Fruit fly (Drosophila melanogaster) whole organism, embryonic: Measurements from ENCODE around the gene Flad1.

ENCODE experiments used
- Antp ChIP-seq: fragments of 200-800 bp; sonication (Bioruptor generic); optimal IDR thresholded peaks from 3 replicates; lab custom pipeline; 2016; ENCODE audit warnings: missing biosample characterization, missing genetic modification characterization
- Atf6 ChIP-seq: fragments of 200-800 bp; sonication (Bioruptor generic); IDR thresholded peaks from 2 replicates; pipeline ENCODE4 v1.3.6; 2022; ENCODE audit warnings: missing biosample characterization, missing genetic modification characterization
- CG10321 ChIP-seq: fragments of 200-800 bp; sonication (Bioruptor generic); IDR thresholded peaks from 2 replicates; pipeline ENCODE4 v1.3.6; 2022; ENCODE audit warnings: missing biosample characterization, missing genetic modification characterization
- CG11398 ChIP-seq: fragments of 200-800 bp; sonication (Bioruptor generic); optimal IDR thresholded peaks from 2 replicates; lab custom pipeline; 2016; ENCODE audit warnings: missing biosample characterization, missing genetic modification characterization
- CG12155 ChIP-seq: fragments of 200-800 bp; sonication (Bioruptor generic); optimal IDR thresholded peaks from 3 replicates; lab custom pipeline; 2016; ENCODE audit warnings: missing biosample characterization, missing genetic modification characterization
- CG12391 ChIP-seq: fragments of 200-800 bp; sonication (Bioruptor generic); optimal IDR thresholded peaks from 3 replicates; lab custom pipeline; 2018; ENCODE audit warnings: missing biosample characterization, mild to moderate bottlenecking, missing genetic modification characterization, moderate library complexity
- CG13287 ChIP-seq: fragments of 200-800 bp; sonication (Bioruptor generic); IDR thresholded peaks from 2 replicates; pipeline ENCODE4 v1.3.6; 2022; ENCODE audit warnings: missing biosample characterization, missing genetic modification characterization; ENCODE audit not compliant: partially characterized antibody
- CG13424 ChIP-seq: fragments of 200-800 bp; sonication (Bioruptor generic); optimal IDR thresholded peaks from 2 replicates; lab custom pipeline; 2019; ENCODE audit warnings: missing biosample characterization, mild to moderate bottlenecking, missing genetic modification characterization, moderate library complexity
- CG15601 ChIP-seq: fragments of 200-800 bp; sonication (Bioruptor generic); optimal IDR thresholded peaks from 3 replicates; lab custom pipeline; 2019; ENCODE audit warnings: missing biosample characterization, mild to moderate bottlenecking, missing genetic modification characterization, moderate library complexity
- CG2120 ChIP-seq: fragments of 200-800 bp; sonication (Bioruptor generic); optimal IDR thresholded peaks from 3 replicates; lab custom pipeline; 2016; ENCODE audit warnings: missing biosample characterization, missing genetic modification characterization
- CG2875 ChIP-seq: fragments of 200-800 bp; sonication (Bioruptor generic); optimal IDR thresholded peaks from 2 replicates; lab custom pipeline; 2017; ENCODE audit warnings: missing biosample characterization, mild to moderate bottlenecking, missing genetic modification characterization, missing genetic modification reagents
- CG31441 ChIP-seq: fragments of 200-800 bp; sonication (Bioruptor generic); IDR thresholded peaks from 2 replicates; pipeline ENCODE4 v1.3.6; 2022; ENCODE audit warnings: missing biosample characterization, missing genetic modification characterization
- CG32532 ChIP-seq: fragments of 200-800 bp; sonication (Bioruptor generic); IDR thresholded peaks from 2 replicates; pipeline ENCODE4 v1.3.6; 2022; ENCODE audit warnings: missing biosample characterization, missing genetic modification characterization
- CG33557 ChIP-seq: fragments of 200-800 bp; sonication (Bioruptor generic); optimal IDR thresholded peaks from 2 replicates; lab custom pipeline; 2019; ENCODE audit warnings: missing biosample characterization, mild to moderate bottlenecking, missing genetic modification characterization, moderate library complexity
- CG3995 ChIP-seq: fragments of 200-800 bp; sonication (Bioruptor generic); optimal IDR thresholded peaks from 3 replicates; lab custom pipeline; 2016; ENCODE audit warnings: missing biosample characterization, missing genetic modification characterization
- CG6683 ChIP-seq: fragments of 200-800 bp; sonication (Bioruptor generic); optimal IDR thresholded peaks from 2 replicates; lab custom pipeline; 2017; ENCODE audit warnings: missing biosample characterization, mild to moderate bottlenecking, missing genetic modification characterization, missing genetic modification reagents
- CG6689 ChIP-seq: fragments of 200-800 bp; sonication (Bioruptor generic); IDR thresholded peaks from 2 replicates; pipeline ENCODE4 v1.3.6; 2022; ENCODE audit warnings: missing biosample characterization, missing genetic modification characterization
- CG6791 ChIP-seq: fragments of 200-800 bp; sonication (Bioruptor generic); IDR thresholded peaks from 3 replicates; pipeline ENCODE4 v1.3.6; 2022; ENCODE audit warnings: missing biosample characterization, missing genetic modification characterization; ENCODE audit not compliant: partially characterized antibody
- CG7786 ChIP-seq: fragments of 200-800 bp; sonication (Bioruptor generic); optimal IDR thresholded peaks from 2 replicates; lab custom pipeline; 2016; ENCODE audit warnings: missing biosample characterization, missing genetic modification characterization
- CG7839 ChIP-seq: fragments of 200-800 bp; sonication (Bioruptor generic); optimal IDR thresholded peaks from 3 replicates; lab custom pipeline; 2018; ENCODE audit warnings: missing biosample characterization, mild to moderate bottlenecking, missing genetic modification characterization, moderate library complexity
- CkIIα-i1 ChIP-seq: fragments of 200-800 bp; sonication (Bioruptor generic); IDR thresholded peaks from 2 replicates; pipeline ENCODE4 v1.3.6; 2022; ENCODE audit warnings: missing biosample characterization, missing genetic modification characterization
- Ets65A ChIP-seq: fragments of 200-800 bp; sonication (Bioruptor generic); peaks from one replicate; lab custom pipeline; 2016; ENCODE audit warnings: missing biosample characterization, missing genetic modification characterization
- HLH3B ChIP-seq: fragments of 200-800 bp; sonication (Bioruptor generic); IDR thresholded peaks from 2 replicates; pipeline ENCODE4 v1.3.6; 2022; ENCODE audit warnings: missing biosample characterization, missing genetic modification characterization
- Hmr ChIP-seq: fragments of 200-800 bp; sonication (Bioruptor generic); optimal IDR thresholded peaks from 3 replicates; lab custom pipeline; 2017; ENCODE audit warnings: mild to moderate bottlenecking, missing biosample characterization, missing genetic modification reagents, missing genetic modification characterization
- Hr3 ChIP-seq: fragments of 200-800 bp; sonication (Bioruptor generic); optimal IDR thresholded peaks from 3 replicates; lab custom pipeline; 2016; ENCODE audit warnings: missing biosample characterization, missing genetic modification characterization
- Jarid2 ChIP-seq: fragments of 200-800 bp; sonication (Bioruptor generic); optimal IDR thresholded peaks from 3 replicates; lab custom pipeline; 2017; ENCODE audit warnings: mild to moderate bottlenecking, missing biosample characterization, missing genetic modification reagents, missing genetic modification characterization
- Lpt ChIP-seq: fragments of >200 bp; optimal IDR thresholded peaks from 2 replicates; lab custom pipeline; 2018; ENCODE audit warnings: missing biosample characterization, missing genetic modification characterization
- PHDP ChIP-seq: fragments of 200-800 bp; sonication (Bioruptor generic); optimal IDR thresholded peaks from 3 replicates; lab custom pipeline; 2018; ENCODE audit warnings: missing biosample characterization, mild to moderate bottlenecking, missing genetic modification characterization, moderate library complexity
- Poxn ChIP-seq: fragments of 200-800 bp; sonication (Bioruptor generic); IDR thresholded peaks from 2 replicates; pipeline ENCODE4 v1.3.6; 2022; ENCODE audit warnings: missing biosample characterization, missing genetic modification characterization
- Sox102F ChIP-seq: fragments of 200-800 bp; sonication (Bioruptor generic); optimal IDR thresholded peaks from 2 replicates; lab custom pipeline; 2018; ENCODE audit warnings: missing biosample characterization, mild to moderate bottlenecking, missing genetic modification characterization, moderate library complexity
- Trl ChIP-seq, 3 experiments: fragments of >200 bp in 2 of 3; fragments of 200-800 bp in 1 of 3; sonication (Bioruptor generic) in 1 of 3; optimal IDR thresholded peaks; 2 replicates in 1 of 3; 3 replicates in 2 of 3; lab custom pipeline; 2016 to 2017; ENCODE audit warnings: missing biosample characterization in 1 of 3, missing genetic modification characterization in 1 of 3
- ap ChIP-seq: fragments of 200-800 bp; sonication (Bioruptor generic); IDR thresholded peaks from 2 replicates; pipeline ENCODE4 v1.3.6; 2022; ENCODE audit warnings: missing biosample characterization, missing genetic modification characterization
- bowl ChIP-seq: fragments of 200-800 bp; sonication (Bioruptor generic); IDR thresholded peaks from 2 replicates; pipeline ENCODE4 v1.3.6; 2022; ENCODE audit warnings: missing biosample characterization, missing genetic modification characterization
- cad ChIP-seq: fragments of >200 bp; optimal IDR thresholded peaks from 2 replicates; lab custom pipeline; 2017; ENCODE audit warnings: missing biosample characterization, missing genetic modification characterization
- ci ChIP-seq: fragments of 200-800 bp; sonication (Bioruptor generic); IDR thresholded peaks from 3 replicates; pipeline ENCODE4 v1.3.6; 2022; ENCODE audit warnings: missing biosample characterization, missing genetic modification characterization
- corto ChIP-seq: fragments of 200-800 bp; sonication (Bioruptor generic); optimal IDR thresholded peaks from 2 replicates; lab custom pipeline; 2016; ENCODE audit warnings: missing biosample characterization, mild to moderate bottlenecking, missing genetic modification characterization, moderate library complexity
- crc ChIP-seq: fragments of 200-800 bp; sonication (Bioruptor generic); optimal IDR thresholded peaks from 2 replicates; lab custom pipeline; 2016; ENCODE audit warnings: missing biosample characterization, missing genetic modification characterization
- dmrt99B ChIP-seq: fragments of 200-800 bp; sonication (Bioruptor generic); optimal IDR thresholded peaks from 2 replicates; lab custom pipeline; 2018; ENCODE audit warnings: missing biosample characterization, mild to moderate bottlenecking, missing genetic modification characterization, moderate library complexity
- dysf ChIP-seq: fragments of 200-800 bp; sonication (Bioruptor generic); IDR thresholded peaks from 3 replicates; pipeline ENCODE4 v1.3.6; 2022; ENCODE audit warnings: missing biosample characterization, missing genetic modification characterization
- en ChIP-seq: fragments of 200-800 bp; sonication (Bioruptor generic); optimal IDR thresholded peaks from 2 replicates; lab custom pipeline; 2016; ENCODE audit warnings: missing biosample characterization, missing genetic modification characterization
- kay ChIP-seq: fragments of 200-800 bp; sonication (Bioruptor generic); optimal IDR thresholded peaks from 2 replicates; lab custom pipeline; 2016; ENCODE audit warnings: missing biosample characterization, missing genetic modification characterization
- lilli ChIP-seq: fragments of 200-800 bp; sonication (Bioruptor generic); optimal IDR thresholded peaks from 3 replicates; lab custom pipeline; 2016; ENCODE audit warnings: missing biosample characterization, missing genetic modification characterization
- lola ChIP-seq, 3 experiments: fragments of >200 bp in 2 of 3; fragments of 200-800 bp in 1 of 3; sonication (Bioruptor generic) in 1 of 3; optimal IDR thresholded peaks; 2 replicates each; lab custom pipeline; 2017 to 2019; ENCODE audit warnings: missing biosample characterization in 3 of 3, missing genetic modification characterization in 3 of 3, mild to moderate bottlenecking in 1 of 3, moderate library complexity in 1 of 3
- prd ChIP-seq, 3 experiments: fragments of >200 bp in 2 of 3; fragments of 200-800 bp in 1 of 3; sonication (Bioruptor generic) in 1 of 3; optimal IDR thresholded peaks in 2 of 3; IDR thresholded peaks in 1 of 3; 2 replicates in 2 of 3; 3 replicates in 1 of 3; pipeline versions ENCODE4 v1.3.6 to Lab custom; 2017 to 2022; ENCODE audit warnings: missing biosample characterization in 1 of 3, missing genetic modification characterization in 1 of 3
- row ChIP-seq: fragments of 200-800 bp; sonication (Bioruptor generic); IDR thresholded peaks from 3 replicates; pipeline ENCODE4 v1.3.6; 2022; ENCODE audit warnings: missing biosample characterization, missing genetic modification characterization
- scrt ChIP-seq: fragments of 200-800 bp; sonication (Bioruptor generic); optimal IDR thresholded peaks from 2 replicates; lab custom pipeline; 2018; ENCODE audit warnings: missing biosample characterization, mild to moderate bottlenecking, missing genetic modification characterization, moderate library complexity
- slou ChIP-seq: fragments of 200-800 bp; sonication (Bioruptor generic); optimal IDR thresholded peaks from 3 replicates; lab custom pipeline; 2016; ENCODE audit warnings: missing biosample characterization, missing genetic modification characterization
- sna ChIP-seq: fragments of 200-800 bp; sonication (Bioruptor generic); IDR thresholded peaks from 2 replicates; pipeline ENCODE4 v1.3.6; 2022; ENCODE audit warnings: missing biosample characterization, missing genetic modification characterization; ENCODE audit not compliant: partially characterized antibody
- sug ChIP-seq: fragments of 200-800 bp; optimal IDR thresholded peaks from 2 replicates; lab custom pipeline; 2019; ENCODE audit warnings: missing biosample characterization, mild to moderate bottlenecking, missing genetic modification characterization, moderate library complexity
- zen ChIP-seq: fragments of 200-800 bp; sonication (Bioruptor generic); optimal IDR thresholded peaks from 3 replicates; lab custom pipeline; 2018; ENCODE audit warnings: missing biosample characterization, mild to moderate bottlenecking, missing genetic modification characterization, moderate library complexity

The Flad1 gene

DNA sequence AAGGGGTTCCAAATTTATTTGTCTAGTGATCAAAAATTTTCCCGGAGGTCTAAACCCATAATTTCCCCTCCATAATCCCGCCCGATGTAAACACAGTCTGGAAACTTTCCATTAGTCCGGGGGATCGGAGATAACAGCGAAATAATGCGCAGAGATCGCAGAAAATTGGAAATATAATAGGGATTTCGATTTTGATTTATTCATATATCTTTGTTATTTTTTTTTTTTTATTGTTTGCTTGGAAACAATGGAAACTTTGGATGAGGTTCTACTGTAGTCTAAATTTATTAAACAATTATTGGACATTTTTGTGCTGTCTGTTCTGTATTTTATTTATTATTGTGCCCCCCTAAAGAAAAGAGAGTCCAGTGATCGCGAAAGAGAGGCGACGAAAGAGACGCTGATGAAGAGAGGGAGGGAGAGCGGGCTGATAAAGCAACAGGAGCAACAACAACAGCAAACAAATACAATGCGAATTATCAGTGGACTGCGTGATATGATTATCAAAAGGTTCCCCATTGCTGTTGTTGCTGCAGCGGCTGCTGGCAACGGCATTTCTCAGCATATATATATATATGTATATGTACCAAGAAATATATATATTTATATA lies 8.1 kb downstream of the Flad1 start (continued):
- no peak for TF ChIP-seq CG12391 (tag; lab: Kevin White, UChicago)
- TF ChIP-seq corto (GFP tag; lab: Kevin White, UChicago) = peak; percentile 25
- TF ChIP-seq dysf (GFP tag; lab: Robert Waterston, UW) = no peak
- TF ChIP-seq dmrt99B (tag; lab: Kevin White, UChicago) = peak; percentile 1
- TF ChIP-seq CG13424 = no peak
- TF ChIP-seq prd (optimal IDR thresholded peaks at IDR 0.05; lab: Kevin White, UChicago) = no peak
- no peak for TF ChIP-seq prd (GFP tag; IDR thresholded peaks at IDR 0.05; lab: Robert Waterston, UW)
- no peak for TF ChIP-seq Antp (GFP tag; lab: Kevin White, UChicago)
- peak; percentile 59 for TF ChIP-seq sug (tag; lab: Kevin White, UChicago)
- TF ChIP-seq kay (GFP tag; lab: Kevin White, UChicago) = no peak
- no peak for TF ChIP-seq CkIIα-i1 (GFP tag; lab: Robert Waterston, UW)
- TF ChIP-seq CG7786 (GFP tag; lab: Kevin White, UChicago) = no peak
- TF ChIP-seq CG3995 (GFP tag; lab: Kevin White, UChicago) = no peak
- no peak for TF ChIP-seq zen (tag; lab: Kevin White, UChicago)
- peak; percentile 47; the same call in 2 of the 3 replicates for TF ChIP-seq row (GFP tag; lab: Robert Waterston, UW)
- TF ChIP-seq CG6791 (GFP tag; lab: Robert Waterston, UW) = no peak
- no peak for TF ChIP-seq en (GFP tag; lab: Kevin White, UChicago)
- no peak for TF ChIP-seq cad (GFP tag; lab: Kevin White, UChicago)
- no peak for TF ChIP-seq CG15601 (tag; lab: Kevin White, UChicago)
- TF ChIP-seq CG12155 = peak; percentile 2
- TF ChIP-seq ap (GFP tag; lab: Robert Waterston, UW) = no peak
- TF ChIP-seq ci = no peak
- TF ChIP-seq CG2120 (GFP tag; lab: Kevin White, UChicago) = peak; percentile 60
- TF ChIP-seq CG31441 (GFP tag; lab: Robert Waterston, UW) = 0 out of 2 replicates have a peak, but pooled peaks have one; percentile 24
- TF ChIP-seq CG11398 (GFP tag; lab: Kevin White, UChicago) = no peak
- no peak for TF ChIP-seq HLH3B (GFP tag; lab: Robert Waterston, UW)
- no peak for TF ChIP-seq sna (GFP tag; lab: Robert Waterston, UW)
- TF ChIP-seq CG10321 (GFP tag; lab: Robert Waterston, UW) = no peak
- peak; percentile 19 for TF ChIP-seq PHDP
- TF ChIP-seq CG6689 = no peak
- TF ChIP-seq CG32532 (GFP tag; lab: Robert Waterston, UW) = peak; percentile 28; the same call in 1 of the 2 replicates
- no peak for TF ChIP-seq scrt (GFP tag; lab: Kevin White, UChicago)
- TF ChIP-seq CG2875 = no peak
- TF ChIP-seq Atf6 (GFP tag; lab: Robert Waterston, UW) = 0 out of 2 replicates have a peak, but pooled peaks have one; percentile 18
- TF ChIP-seq Trl (optimal IDR thresholded peaks at IDR 0.05; lab: Kevin White, UChicago) = peak; percentile 55 to 73
- TF ChIP-seq Trl (GFP tag; optimal IDR thresholded peaks at IDR 0.05; lab: Kevin White, UChicago) = no peak
- TF ChIP-seq, all 482 proteins: peak for 40

- TF ChIP-seq lilli (GFP tag; lab: Kevin White, UChicago) (no peak), crc (no peak), Hr3 (no peak), Jarid2 (GFP tag; lab: Kevin White, UChicago) (no peak), slou (GFP tag; lab: Kevin White, UChicago) (no peak), lola (GFP tag; optimal IDR thresholded peaks at IDR 0.05; lab: Kevin White, UChicago) (no peak), CG6683 (GFP tag; lab: Kevin White, UChicago) (no peak), CG7786 (GFP tag; lab: Kevin White, UChicago) (no peak), Ets65A (GFP tag; lab: Kevin White, UChicago) (no peak), CG33557 (GFP tag; lab: Kevin White, UChicago) (no peak), Hmr (no peak), dmrt99B (tag; lab: Kevin White, UChicago) (no peak), CG7839 (tag; lab: Kevin White, UChicago) (no peak), Lpt (GFP tag; lab: Kevin White, UChicago) (no peak), bowl (GFP tag; lab: Robert Waterston, UW) (no peak), CG13287 (GFP tag; lab: Robert Waterston, UW) (no peak), Sox102F (GFP tag; lab: Kevin White, UChicago) (no peak), Poxn (GFP tag; lab: Robert Waterston, UW) (no peak)
Measured at dm6 chrX:12893969-12894368, 9.3 kb downstream of the Flad1 start.
